Worm (Caenorhabditis elegans) whole organism, L3 larva: ENCODE data around the gene sru-13.

Experiments
- R02D3.7 ChIP-seq: fragments of 150-350 bp; optimal IDR thresholded peaks from 2 replicates; lab custom pipeline; 2014; ENCODE audit warnings: missing biosample characterization, missing genetic modification characterization
- ZK546.5 ChIP-seq: sonication (generic microtip); optimal IDR thresholded peaks from 2 replicates; lab custom pipeline; 2017; ENCODE audit warnings: missing biosample characterization, missing genetic modification characterization
- aly-2 ChIP-seq: fragments of 150-350 bp; optimal IDR thresholded peaks from 2 replicates; lab custom pipeline; 2014; ENCODE audit warnings: missing biosample characterization, missing genetic modification characterization
- ama-1 ChIP-seq: fragments of 150-350 bp; optimal IDR thresholded peaks from 2 replicates; lab custom pipeline; 2018
- ceh-16 ChIP-seq: sonication (generic microtip); optimal IDR thresholded peaks from 2 replicates; lab custom pipeline; 2017; ENCODE audit warnings: missing biosample characterization, missing genetic modification characterization
- ceh-82 ChIP-seq: fragments of 150-350 bp; optimal IDR thresholded peaks from 2 replicates; lab custom pipeline; 2014; ENCODE audit warnings: missing biosample characterization, missing genetic modification characterization
- ceh-9 ChIP-seq: sonication (generic microtip); optimal IDR thresholded peaks from 2 replicates; lab custom pipeline; 2018; ENCODE audit warnings: missing biosample characterization, missing genetic modification characterization
- daf-12 ChIP-seq: fragments of 150-350 bp; optimal IDR thresholded peaks from 2 replicates; lab custom pipeline; 2014; ENCODE audit warnings: missing biosample characterization, missing genetic modification reagents, missing genetic modification characterization
- egl-27 ChIP-seq: sonication (generic microtip); optimal IDR thresholded peaks from 4 replicates; lab custom pipeline; 2017; ENCODE audit warnings: missing biosample characterization, missing genetic modification reagents, missing genetic modification characterization
- egl-5 ChIP-seq: fragments of 150-350 bp; optimal IDR thresholded peaks from 2 replicates; lab custom pipeline; 2017; ENCODE audit warnings: missing biosample characterization, missing genetic modification reagents, missing genetic modification characterization, inconsistent platforms
- elt-2 ChIP-seq: sonication (generic microtip); optimal IDR thresholded peaks from 2 replicates; lab custom pipeline; 2016; ENCODE audit warnings: missing genetic modification reagents, mild to moderate bottlenecking, missing genetic modification characterization, missing compliant biosample characterization
- elt-3 ChIP-seq, 3 experiments: fragments of 150-350 bp in 1 of 3; sonication (generic microtip) in 2 of 3; optimal IDR thresholded peaks; 2 replicates in 2 of 3; 4 replicates in 1 of 3; lab custom pipeline; 2014 to 2017; ENCODE audit warnings: missing biosample characterization in 3 of 3, missing genetic modification characterization in 3 of 3
- eor-1 ChIP-seq, 2 experiments: fragments of 150-350 bp; optimal IDR thresholded peaks; 2 replicates each; lab custom pipeline; 2014 to 2018; ENCODE audit warnings: missing biosample characterization in 2 of 2, missing genetic modification characterization in 2 of 2
- fkh-10 ChIP-seq: sonication (generic microtip); optimal IDR thresholded peaks from 2 replicates; lab custom pipeline; 2017; ENCODE audit warnings: missing biosample characterization, missing genetic modification reagents, missing genetic modification characterization
- fos-1 ChIP-seq: fragments of 150-350 bp; optimal IDR thresholded peaks from 2 replicates; lab custom pipeline; 2014; ENCODE audit warnings: missing biosample characterization, missing genetic modification characterization
- jun-1 ChIP-seq: fragments of 150-350 bp; optimal IDR thresholded peaks from 2 replicates; lab custom pipeline; 2014; ENCODE audit warnings: missing biosample characterization, missing genetic modification reagents, missing genetic modification characterization
- lin-15B ChIP-seq: fragments of 150-350 bp; optimal IDR thresholded peaks from 2 replicates; lab custom pipeline; 2014; ENCODE audit warnings: missing biosample characterization, missing genetic modification characterization
- lin-39 ChIP-seq: fragments of 150-350 bp; optimal IDR thresholded peaks from 2 replicates; lab custom pipeline; 2018; ENCODE audit warnings: missing biosample characterization, missing genetic modification reagents, missing genetic modification characterization
- mdl-1 ChIP-seq: fragments of 150-350 bp; optimal IDR thresholded peaks from 2 replicates; lab custom pipeline; 2014; ENCODE audit warnings: missing biosample characterization, missing genetic modification characterization
- mml-1 ChIP-seq: fragments of 150-350 bp; sonication (generic microtip); optimal IDR thresholded peaks from 3 replicates; lab custom pipeline; 2014; ENCODE audit warnings: missing biosample characterization, missing genetic modification characterization
- nfya-1 ChIP-seq: sonication (generic microtip); optimal IDR thresholded peaks from 2 replicates; lab custom pipeline; 2017; ENCODE audit warnings: missing genetic modification characterization, mild to moderate bottlenecking, missing compliant biosample characterization, antibody characterized with exemption, moderate library complexity; ENCODE audit not compliant: insufficient read depth
- nhr-11 ChIP-seq: fragments of 150-350 bp; optimal IDR thresholded peaks from 2 replicates; lab custom pipeline; 2014; ENCODE audit warnings: missing biosample characterization, missing genetic modification characterization
- nhr-12 ChIP-seq: fragments of 150-350 bp; optimal IDR thresholded peaks from 2 replicates; lab custom pipeline; 2014; ENCODE audit warnings: missing biosample characterization, missing genetic modification characterization
- nhr-237 ChIP-seq: fragments of 150-350 bp; optimal IDR thresholded peaks from 2 replicates; lab custom pipeline; 2014; ENCODE audit warnings: missing biosample characterization, missing genetic modification characterization
- nhr-25 ChIP-seq: sonication (generic microtip); optimal IDR thresholded peaks from 2 replicates; lab custom pipeline; 2017; ENCODE audit warnings: missing biosample characterization, missing genetic modification characterization
- nhr-28 ChIP-seq: fragments of 150-350 bp; optimal IDR thresholded peaks from 2 replicates; lab custom pipeline; 2014; ENCODE audit warnings: missing biosample characterization, missing genetic modification characterization
- nhr-43 ChIP-seq: sonication (generic microtip); optimal IDR thresholded peaks from 2 replicates; lab custom pipeline; 2016; ENCODE audit warnings: mild to moderate bottlenecking, missing genetic modification characterization, missing compliant biosample characterization; ENCODE audit not compliant: poor library complexity, severe bottlenecking
- nhr-67 ChIP-seq: fragments of 150-350 bp; optimal IDR thresholded peaks from 2 replicates; lab custom pipeline; 2014; ENCODE audit warnings: missing biosample characterization, missing genetic modification characterization
- nhr-76 ChIP-seq: fragments of 150-350 bp; sonication (generic microtip); optimal IDR thresholded peaks from 5 replicates; lab custom pipeline; 2014; ENCODE audit warnings: missing biosample characterization, missing genetic modification characterization
- nhr-77 ChIP-seq: fragments of 150-350 bp; optimal IDR thresholded peaks from 2 replicates; lab custom pipeline; 2014; ENCODE audit warnings: missing biosample characterization, missing genetic modification characterization
- pha-4 ChIP-seq: fragments of 150-350 bp; optimal IDR thresholded peaks from 2 replicates; lab custom pipeline; 2014; ENCODE audit warnings: missing biosample characterization, missing genetic modification reagents, missing genetic modification characterization
- pqm-1 ChIP-seq: fragments of 150-350 bp; optimal IDR thresholded peaks from 2 replicates; lab custom pipeline; 2017; ENCODE audit warnings: missing biosample characterization, missing genetic modification characterization, inconsistent platforms
- sea-2 ChIP-seq: fragments of 150-350 bp; sonication (generic microtip); optimal IDR thresholded peaks from 4 replicates; lab custom pipeline; 2014; ENCODE audit warnings: missing biosample characterization, missing genetic modification reagents, missing genetic modification characterization
- snpc-4 ChIP-seq: fragments of 150-350 bp; optimal IDR thresholded peaks from 2 replicates; lab custom pipeline; 2014; ENCODE audit warnings: missing biosample characterization, missing genetic modification characterization
- unc-39 ChIP-seq: sonication (generic microtip); optimal IDR thresholded peaks from 4 replicates; lab custom pipeline; 2017; ENCODE audit warnings: missing biosample characterization, missing genetic modification characterization
- unc-62 ChIP-seq: fragments of 150-350 bp; sonication (generic microtip); optimal IDR thresholded peaks from 4 replicates; lab custom pipeline; 2014; ENCODE audit warnings: missing biosample characterization, missing genetic modification reagents, missing genetic modification characterization
- zag-1 ChIP-seq: fragments of 150-350 bp; optimal IDR thresholded peaks from 2 replicates; lab custom pipeline; 2014; ENCODE audit warnings: missing biosample characterization, missing genetic modification characterization
- ztf-11 ChIP-seq: fragments of 150-350 bp; optimal IDR thresholded peaks from 2 replicates; lab custom pipeline; 2014; ENCODE audit warnings: missing biosample characterization, missing genetic modification characterization
- ztf-4 ChIP-seq: fragments of 150-350 bp; optimal IDR thresholded peaks from 2 replicates; lab custom pipeline; 2014; ENCODE audit warnings: missing biosample characterization, missing genetic modification characterization

The sru-13 gene

DNA sequence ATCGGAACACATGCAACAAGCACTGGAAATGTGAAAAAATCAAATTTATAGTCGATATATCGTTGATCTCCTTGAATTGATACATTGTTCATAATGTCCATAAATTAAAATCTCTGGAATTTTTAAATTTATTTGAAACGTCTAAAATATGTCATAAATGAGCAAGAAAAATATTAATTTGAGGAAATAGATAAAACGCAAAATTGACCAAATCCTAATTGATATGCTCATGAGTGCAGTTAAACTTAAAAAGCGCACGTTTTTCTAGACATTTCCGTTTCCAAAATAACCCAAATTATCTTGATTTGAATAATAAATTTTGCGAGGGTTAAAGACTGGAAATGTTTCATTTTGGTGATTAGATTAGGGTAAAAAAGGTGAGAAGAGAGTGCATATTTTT, at the start of gene sru-13:
Gene sru-13 (minus strand): TSS at position 101 of the 400 bp plus-strand sequence.
- no peak for TF ChIP-seq eor-1 (tag; optimal IDR thresholded peaks at IDR 0.05; lab: Kevin White, UChicago)
- TF ChIP-seq daf-12 (tag; lab: Kevin White, UChicago): no peak
- no peak for TF ChIP-seq mml-1 (tag; lab: Kevin White, UChicago)
- TF ChIP-seq nhr-11 (tag; lab: Kevin White, UChicago): no peak
- TF ChIP-seq fos-1 (tag; lab: Kevin White, UChicago): no peak
- TF ChIP-seq egl-5 (tag; lab: Kevin White, UChicago): no peak
- TF ChIP-seq ceh-16 (tag; lab: Kevin White, UChicago): no peak
- TF ChIP-seq jun-1 (tag; lab: Kevin White, UChicago): no peak
- no peak for TF ChIP-seq mdl-1 (tag; lab: Kevin White, UChicago)
- no peak for TF ChIP-seq R02D3.7
- TF ChIP-seq ama-1 (lab: Kevin White, UChicago): no peak
- no peak for TF ChIP-seq lin-15B
- TF ChIP-seq aly-2 (tag; lab: Kevin White, UChicago): no peak

DNA sequence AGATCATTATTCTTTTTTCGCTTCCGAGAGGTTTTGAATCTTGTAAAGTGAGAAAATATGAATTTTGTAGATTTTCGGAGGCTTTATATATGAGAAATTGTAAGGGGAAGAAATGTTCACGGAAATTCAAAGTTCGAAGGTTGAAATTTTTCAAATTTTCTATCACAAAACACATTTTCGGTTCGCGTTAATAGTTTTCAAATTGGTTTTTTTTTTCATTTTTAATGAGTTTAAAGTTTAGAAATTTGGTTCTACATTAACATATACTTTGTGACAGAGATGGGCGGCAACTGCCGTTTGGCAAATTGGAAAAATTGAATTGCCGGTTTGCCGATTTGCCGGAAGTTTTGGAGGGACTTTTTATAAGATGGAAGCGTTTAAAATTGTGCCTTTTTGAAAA, 48.6 kb upstream of the sru-13 start, which contains the start of gene K08E7.4:
Gene K08E7.4 (minus strand): TSS at position 101 of the 400 bp plus-strand sequence.
- TF ChIP-seq unc-62 (no peak), pqm-1 (tag; lab: Kevin White, UChicago) (no peak), pha-4 (tag; lab: Kevin White, UChicago) (no peak), ceh-82 (tag; lab: Kevin White, UChicago) (no peak), ama-1 (lab: Kevin White, UChicago) (no peak), ZK546.5 (no peak), nhr-43 (tag; lab: Kevin White, UChicago) (no peak), zag-1 (no peak)

DNA sequence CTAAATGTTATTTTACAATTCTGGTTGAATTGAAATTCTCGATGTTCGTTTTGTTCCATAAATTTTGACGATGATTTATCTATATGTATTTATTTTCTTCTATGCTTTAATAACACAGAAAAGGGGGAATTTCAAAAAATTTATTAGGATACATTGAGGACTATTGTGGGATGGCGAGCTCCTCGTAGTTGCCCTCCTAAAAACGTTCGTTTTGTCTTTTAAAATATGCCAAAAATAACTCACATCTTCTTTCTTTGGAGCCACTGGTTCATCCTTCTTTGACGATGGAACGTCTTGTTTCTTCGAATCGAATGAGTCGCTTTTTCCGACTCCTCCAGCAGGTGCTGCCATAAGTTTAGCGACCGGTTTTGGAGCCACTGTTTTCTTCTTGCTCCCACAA, 48.1 kb upstream of the sru-13 start:
- no peak for TF ChIP-seq ceh-16 (tag; lab: Kevin White, UChicago)
- TF ChIP-seq unc-62: no peak
- TF ChIP-seq nhr-28 (tag; lab: Kevin White, UChicago): no peak
- no peak for TF ChIP-seq nhr-67
- TF ChIP-seq eor-1 (tag; optimal IDR thresholded peaks at IDR 0.05; lab: Kevin White, UChicago): no peak
- no peak for TF ChIP-seq ceh-9 (tag; lab: Kevin White, UChicago)
- TF ChIP-seq ama-1 (lab: Kevin White, UChicago): no peak
- no peak for TF ChIP-seq lin-39
- no peak for TF ChIP-seq jun-1 (tag; lab: Kevin White, UChicago)
- TF ChIP-seq mml-1 (tag; lab: Kevin White, UChicago): no peak
- TF ChIP-seq nhr-237 (tag; lab: Kevin White, UChicago): no peak
- no peak for TF ChIP-seq egl-27 (tag; lab: Kevin White, UChicago)

DNA sequence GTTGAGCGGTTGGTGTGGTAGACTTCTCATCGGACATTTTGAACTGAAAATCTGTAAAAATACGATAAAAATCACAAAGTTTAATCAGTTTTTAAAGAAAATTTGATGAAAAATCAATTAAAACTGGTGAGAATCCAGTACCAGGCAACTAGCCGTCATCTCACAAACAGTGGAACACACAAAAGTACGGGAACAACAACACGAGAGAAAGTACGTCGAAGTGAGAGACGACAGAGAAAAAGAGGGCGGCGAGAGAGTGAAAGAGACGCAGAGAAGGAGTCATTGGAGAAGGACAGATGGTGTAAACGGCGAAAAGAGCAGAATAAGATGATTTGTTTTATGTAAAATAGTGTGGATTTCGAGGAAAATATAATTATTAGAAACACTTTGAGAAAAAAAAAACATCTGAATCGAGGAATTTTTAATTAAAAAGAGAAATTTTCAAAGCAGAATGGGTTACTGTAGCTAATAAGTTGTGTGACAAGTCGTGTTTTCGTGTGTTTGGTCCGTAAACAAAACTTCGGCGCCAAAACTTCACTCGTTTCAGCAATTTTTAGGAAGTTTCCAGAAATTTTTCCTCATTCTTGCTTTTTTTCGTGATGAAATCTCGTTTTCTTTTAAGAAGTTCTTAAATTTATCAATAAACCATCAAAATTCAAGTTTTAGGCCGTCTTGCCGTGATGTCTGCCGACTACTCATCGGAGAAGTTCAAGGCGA, 44.9 kb upstream of the sru-13 start, which contains the start of the genes hsb-1 and let-99:
Gene hsb-1 (minus strand): TSS at position 51 of the 717 bp plus-strand sequence.
Gene let-99 (plus strand): TSS at position 667 of the 717 bp plus-strand sequence.
- TF ChIP-seq ztf-4 (no peak), mdl-1 (tag; lab: Kevin White, UChicago) (no peak), ceh-82 (tag; lab: Kevin White, UChicago) (no peak), nfya-1 (no peak), nhr-28 (tag; lab: Kevin White, UChicago) (no peak), nhr-77 (no peak), nhr-67 (no peak), nhr-12 (no peak), elt-3 (tag; optimal IDR thresholded peaks at IDR 0.05; lab: Kevin White, UChicago) (no peak), sea-2 (GFP tag; lab: Kevin White, UChicago) (no peak), ceh-9 (tag; lab: Kevin White, UChicago) (no peak), lin-39 (no peak), fos-1 (tag; lab: Kevin White, UChicago) (no peak), ama-1 (lab: Kevin White, UChicago) (no peak), nhr-43 (tag; lab: Kevin White, UChicago) (no peak), nhr-25 (tag; lab: Kevin White, UChicago) (peak; percentile 31), R02D3.7 (no peak), egl-5 (tag; lab: Kevin White, UChicago) (peak; percentile 8), daf-12 (tag; lab: Kevin White, UChicago) (no peak), ztf-11 (tag; lab: Kevin White, UChicago) (no peak), unc-39 (no peak), elt-2 (tag; lab: Kevin White, UChicago) (peak; percentile 12), nhr-76 (no peak), fkh-10 (GFP tag; lab: Kevin White, UChicago) (no peak), snpc-4 (tag; lab: Kevin White, UChicago) (no peak), ZK546.5 (no peak)
